Worm (Caenorhabditis elegans) whole organism, L4/young adult: ENCODE measurements around the gene col-75.

Experiments
- W03F9.2 ChIP-seq: fragments of 150-350 bp; optimal IDR thresholded peaks from 2 replicates; lab custom pipeline; 2014; ENCODE audit warnings: missing biosample characterization, missing genetic modification characterization
- dao-5 ChIP-seq: sonication (generic microtip); optimal IDR thresholded peaks from 2 replicates; lab custom pipeline; 2016; ENCODE audit warnings: missing genotype, missing genetic modification characterization, moderate library complexity, missing compliant biosample characterization
- him-1 ChIP-seq: sonication (generic microtip); optimal IDR thresholded peaks from 2 replicates; lab custom pipeline; 2016; ENCODE audit warnings: missing genotype, missing genetic modification reagents, missing genetic modification characterization, missing compliant biosample characterization

col-75 gene

DNA sequence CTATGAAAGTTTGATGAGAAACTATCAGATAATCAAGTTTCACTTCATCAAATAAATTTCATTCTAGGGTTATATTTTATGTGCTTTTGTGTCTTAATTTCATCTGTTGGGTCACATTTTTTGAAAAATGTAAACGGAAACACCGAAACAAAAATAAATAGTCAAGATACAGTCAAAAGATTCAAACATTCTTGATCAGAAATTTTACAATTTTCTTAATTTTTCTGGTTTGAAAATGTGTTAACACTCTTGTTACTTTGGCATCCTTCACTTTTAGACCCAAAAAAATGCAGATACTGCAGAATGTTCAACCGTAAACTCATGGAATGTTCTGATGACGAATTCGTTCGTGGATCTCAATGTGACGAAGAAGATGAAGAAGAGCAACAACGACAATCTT lies 28.6 kb downstream of the col-75 start, which contains the start of gene aptf-1:
Gene aptf-1, plus strand, starts transcription at position 301 of the 400 bp plus-strand sequence.
- no peak for TF ChIP-seq dao-5 (tag; lab: Kevin White, UChicago)

- TF ChIP-seq him-1 (tag; lab: Kevin White, UChicago) (no peak), dao-5 (tag; lab: Kevin White, UChicago) (no peak), W03F9.2 (tag; lab: Kevin White, UChicago) (no peak)
Measured at ce11 chrII:6469340-6469739, 43.2 kb downstream of the col-75 start.

- no peak for TF ChIP-seq him-1 (tag; lab: Kevin White, UChicago)
- no peak for TF ChIP-seq W03F9.2 (tag; lab: Kevin White, UChicago)
Measured at ce11 chrII:6470985-6471384, 44.9 kb downstream of the col-75 start, which contains the start of gene dgk-5. dgk-5 (minus strand) TSS chrII:6471085.

- TF ChIP-seq W03F9.2 (tag; lab: Kevin White, UChicago) (no peak), dao-5 (tag; lab: Kevin White, UChicago) (no peak), him-1 (tag; lab: Kevin White, UChicago) (no peak)
Measured at ce11 chrII:6475180-6475737, 49.2 kb downstream of the col-75 start, which contains the start of gene T28D9.16. T28D9.16 (plus strand) TSS chrII:6475687.

DNA sequence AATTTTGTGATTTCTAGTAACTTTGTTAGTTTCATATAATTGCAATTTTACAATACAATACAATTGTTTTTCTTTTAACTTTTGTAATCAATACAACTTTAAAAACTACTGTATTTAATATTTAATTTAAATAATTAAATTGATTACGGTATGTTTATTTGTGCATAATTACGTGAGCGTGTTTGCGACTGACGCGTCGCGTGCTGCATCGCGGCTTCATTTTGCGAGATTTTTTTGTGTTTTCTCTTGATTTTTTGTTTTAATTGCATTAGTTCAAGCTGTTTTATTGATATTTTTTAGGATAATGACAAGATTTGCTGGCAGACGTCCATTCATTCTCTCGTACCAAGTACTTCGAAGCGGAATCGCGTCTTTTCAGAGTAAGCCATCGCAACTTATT lies 50.6 kb downstream of the col-75 start, which contains the start of gene T28D9.4:
Gene T28D9.4, plus strand, starts transcription at position 301 of the 400 bp plus-strand sequence.
- TF ChIP-seq dao-5 (tag; lab: Kevin White, UChicago) (no peak), him-1 (tag; lab: Kevin White, UChicago) (no peak), W03F9.2 (tag; lab: Kevin White, UChicago) (no peak)
